Fruit fly (Drosophila melanogaster) whole organism, embryonic: ENCODE measurements around the gene Ire1.

Experiments
- CG1024 ChIP-seq: fragments of 200-800 bp; sonication (Bioruptor generic); IDR thresholded peaks from 2 replicates; pipeline ENCODE4 v1.3.6; 2022; ENCODE audit warnings: missing biosample characterization, missing genetic modification characterization
- CG10431 ChIP-seq: fragments of 200-800 bp; sonication (Bioruptor generic); optimal IDR thresholded peaks from 3 replicates; lab custom pipeline; 2018; ENCODE audit warnings: missing biosample characterization, mild to moderate bottlenecking, missing genetic modification characterization
- CG10462 ChIP-seq: fragments of 200-800 bp; sonication (Bioruptor generic); optimal IDR thresholded peaks from 2 replicates; lab custom pipeline; 2016; ENCODE audit warnings: missing biosample characterization, missing genetic modification characterization
- CG1233 ChIP-seq: fragments of 200-800 bp; sonication (Bioruptor generic); optimal IDR thresholded peaks from 4 replicates; lab custom pipeline; 2018; ENCODE audit warnings: missing biosample characterization, mild to moderate bottlenecking, missing genetic modification characterization
- CG12769 ChIP-seq: fragments of 200-800 bp; sonication (Bioruptor generic); optimal IDR thresholded peaks from 2 replicates; lab custom pipeline; 2019; ENCODE audit warnings: missing biosample characterization, mild to moderate bottlenecking, missing genetic modification characterization, moderate library complexity
- CG13624 ChIP-seq: fragments of 200-800 bp; sonication (Bioruptor generic); optimal IDR thresholded peaks from 2 replicates; lab custom pipeline; 2016; ENCODE audit warnings: missing biosample characterization, missing genetic modification characterization
- CG13775 ChIP-seq: fragments of 200-800 bp; sonication (Bioruptor generic); optimal IDR thresholded peaks from 3 replicates; lab custom pipeline; 2017; ENCODE audit warnings: missing biosample characterization, mild to moderate bottlenecking, missing genetic modification characterization
- CG14050 ChIP-seq: fragments of 200-800 bp; sonication (Bioruptor generic); IDR thresholded peaks from 3 replicates; pipeline ENCODE4 v1.3.6; 2022; ENCODE audit warnings: missing biosample characterization, missing genetic modification characterization
- CG17328 ChIP-seq: fragments of 200-800 bp; sonication (Bioruptor generic); IDR thresholded peaks from 2 replicates; pipeline ENCODE4 v1.3.6; 2022; ENCODE audit warnings: missing biosample characterization, missing genetic modification characterization
- CG2120 ChIP-seq: fragments of 200-800 bp; sonication (Bioruptor generic); optimal IDR thresholded peaks from 3 replicates; lab custom pipeline; 2016; ENCODE audit warnings: missing biosample characterization, missing genetic modification characterization
- CG2129 ChIP-seq: fragments of 200-800 bp; sonication (Bioruptor generic); IDR thresholded peaks from 2 replicates; pipeline ENCODE4 v1.3.6; 2022; ENCODE audit warnings: missing biosample characterization, missing genetic modification characterization; ENCODE audit not compliant: partially characterized antibody
- CG2199 ChIP-seq: fragments of 200-800 bp; sonication (Bioruptor generic); IDR thresholded peaks from 3 replicates; pipeline ENCODE4 v1.3.6; 2022; ENCODE audit warnings: missing biosample characterization, missing genetic modification characterization
- CG2712 ChIP-seq: fragments of 200-800 bp; optimal IDR thresholded peaks from 3 replicates; lab custom pipeline; 2019; ENCODE audit warnings: missing biosample characterization, mild to moderate bottlenecking, missing genetic modification characterization, moderate library complexity
- CG2889 ChIP-seq: fragments of 200-800 bp; sonication (Bioruptor generic); IDR thresholded peaks from 3 replicates; pipeline ENCODE4 v1.3.6; 2022; ENCODE audit warnings: missing biosample characterization, missing genetic modification characterization
- CG3281 ChIP-seq: fragments of 200-800 bp; sonication (Bioruptor generic); optimal IDR thresholded peaks from 3 replicates; lab custom pipeline; 2017; ENCODE audit warnings: missing biosample characterization, mild to moderate bottlenecking, missing genetic modification characterization
- CG33557 ChIP-seq: fragments of 200-800 bp; sonication (Bioruptor generic); optimal IDR thresholded peaks from 2 replicates; lab custom pipeline; 2019; ENCODE audit warnings: missing biosample characterization, mild to moderate bottlenecking, missing genetic modification characterization, moderate library complexity
- CG5245 ChIP-seq: fragments of 200-800 bp; sonication (Bioruptor generic); optimal IDR thresholded peaks from 3 replicates; lab custom pipeline; 2016; ENCODE audit warnings: missing biosample characterization, missing genetic modification characterization
- CG7271 ChIP-seq: fragments of 200-800 bp; sonication (Bioruptor generic); optimal IDR thresholded peaks from 2 replicates; lab custom pipeline; 2018; ENCODE audit warnings: missing biosample characterization, mild to moderate bottlenecking, missing genetic modification characterization, moderate library complexity
- CG8281 ChIP-seq: fragments of 200-800 bp; sonication (Bioruptor generic); optimal IDR thresholded peaks from 2 replicates; lab custom pipeline; 2018; ENCODE audit warnings: missing biosample characterization, mild to moderate bottlenecking, missing genetic modification characterization, moderate library complexity
- CG8478 ChIP-seq: fragments of >200 bp; optimal IDR thresholded peaks from 2 replicates; lab custom pipeline; 2018
- CHES-1-like ChIP-seq: fragments of 200-800 bp; sonication (Bioruptor generic); optimal IDR thresholded peaks from 2 replicates; lab custom pipeline; 2016; ENCODE audit warnings: missing biosample characterization, missing genetic modification characterization
- Dfd ChIP-seq, 2 experiments: fragments of >200 bp; optimal IDR thresholded peaks; 2 replicates each; lab custom pipeline; 2017; ENCODE audit warnings: missing biosample characterization in 2 of 2, missing genetic modification characterization in 2 of 2
- Doc2 ChIP-seq: fragments of 200-800 bp; sonication (Bioruptor generic); IDR thresholded peaks from 2 replicates; pipeline ENCODE4 v1.3.6; 2022; ENCODE audit warnings: missing biosample characterization, missing genetic modification characterization
- Eip74EF ChIP-seq, 2 experiments: fragments of 200-800 bp in 1 of 2; fragments of >200 bp in 1 of 2; sonication (Bioruptor generic) in 1 of 2; optimal IDR thresholded peaks; 2 replicates each; lab custom pipeline; 2017 to 2019; ENCODE audit warnings: missing biosample characterization in 2 of 2, missing genetic modification characterization in 2 of 2, mild to moderate bottlenecking in 1 of 2, moderate library complexity in 1 of 2
- Ets65A ChIP-seq: fragments of 200-800 bp; sonication (Bioruptor generic); peaks from one replicate; lab custom pipeline; 2016; ENCODE audit warnings: missing biosample characterization, missing genetic modification characterization
- Fer3 ChIP-seq: fragments of 200-800 bp; sonication (Bioruptor generic); optimal IDR thresholded peaks from 2 replicates; lab custom pipeline; 2018; ENCODE audit warnings: missing biosample characterization, mild to moderate bottlenecking, missing genetic modification characterization, moderate library complexity
- HLH4C ChIP-seq: fragments of 200-800 bp; sonication (Bioruptor generic); IDR thresholded peaks from 3 replicates; pipeline ENCODE4 v1.3.6; 2022; ENCODE audit warnings: missing biosample characterization, missing genetic modification characterization; ENCODE audit not compliant: partially characterized antibody
- Hey ChIP-seq: fragments of 200-800 bp; sonication (Bioruptor generic); optimal IDR thresholded peaks from 3 replicates; lab custom pipeline; 2018; ENCODE audit warnings: missing biosample characterization, mild to moderate bottlenecking, missing genetic modification characterization
- Mad ChIP-seq: fragments of 200-800 bp; sonication (Bioruptor generic); optimal IDR thresholded peaks from 2 replicates; lab custom pipeline; 2016; ENCODE audit warnings: missing biosample characterization, missing genetic modification characterization
- Max ChIP-seq: fragments of 200-800 bp; sonication (Bioruptor generic); optimal IDR thresholded peaks from 2 replicates; lab custom pipeline; 2016; ENCODE audit warnings: missing biosample characterization, mild to moderate bottlenecking, missing genetic modification characterization
- Meics ChIP-seq: fragments of 200-800 bp; sonication (Bioruptor generic); optimal IDR thresholded peaks from 2 replicates; lab custom pipeline; 2017; ENCODE audit warnings: missing biosample characterization, mild to moderate bottlenecking, missing genetic modification characterization
- Oaz ChIP-seq: fragments of 200-800 bp; sonication (Bioruptor generic); IDR thresholded peaks from 2 replicates; pipeline ENCODE4 v1.3.6; 2022; ENCODE audit warnings: missing biosample characterization, missing genetic modification characterization
- Stat92E ChIP-seq, 3 experiments: fragments of >200 bp in 2 of 3; fragments of 200-800 bp in 1 of 3; sonication (Bioruptor generic) in 1 of 3; optimal IDR thresholded peaks; 2 replicates each; lab custom pipeline; 2017 to 2019; ENCODE audit warnings: missing biosample characterization in 3 of 3, missing genetic modification characterization in 3 of 3, mild to moderate bottlenecking in 1 of 3, moderate library complexity in 1 of 3
- ab ChIP-seq: fragments of 200-800 bp; sonication (Bioruptor generic); optimal IDR thresholded peaks from 2 replicates; lab custom pipeline; 2016; ENCODE audit warnings: missing biosample characterization, missing genetic modification characterization
- cad ChIP-seq: fragments of >200 bp; optimal IDR thresholded peaks from 2 replicates; lab custom pipeline; 2017; ENCODE audit warnings: missing biosample characterization, missing genetic modification characterization
- cas ChIP-seq: fragments of 200-800 bp; sonication (Bioruptor generic); IDR thresholded peaks from 2 replicates; pipeline ENCODE4 v1.3.6; 2022; ENCODE audit warnings: missing biosample characterization, missing genetic modification characterization
- cato ChIP-seq: fragments of 200-800 bp; sonication (Bioruptor generic); optimal IDR thresholded peaks from 2 replicates; lab custom pipeline; 2016; ENCODE audit warnings: missing biosample characterization, missing genetic modification characterization, borderline replicate concordance
- dmrt99B ChIP-seq: fragments of 200-800 bp; sonication (Bioruptor generic); optimal IDR thresholded peaks from 2 replicates; lab custom pipeline; 2018; ENCODE audit warnings: missing biosample characterization, mild to moderate bottlenecking, missing genetic modification characterization, moderate library complexity
- emc ChIP-seq: fragments of 200-800 bp; sonication (Bioruptor generic); optimal IDR thresholded peaks from 2 replicates; lab custom pipeline; 2016; ENCODE audit warnings: missing biosample characterization, missing genetic modification characterization
- eyg ChIP-seq: fragments of 200-800 bp; sonication (Bioruptor generic); optimal IDR thresholded peaks from 3 replicates; lab custom pipeline; 2016; ENCODE audit warnings: missing biosample characterization, missing genetic modification characterization
- grn ChIP-seq: fragments of 200-800 bp; sonication (Bioruptor generic); optimal IDR thresholded peaks from 3 replicates; lab custom pipeline; 2017; ENCODE audit warnings: missing biosample characterization, missing genetic modification characterization
- gt ChIP-seq: fragments of 200-800 bp; sonication (Bioruptor generic); IDR thresholded peaks from 2 replicates; pipeline ENCODE4 v1.3.6; 2022; ENCODE audit warnings: missing biosample characterization, missing genetic modification characterization
- hkb ChIP-seq, 2 experiments: fragments of 200-800 bp in 1 of 2; fragments of >200 bp in 1 of 2; sonication (Bioruptor generic) in 1 of 2; IDR thresholded peaks in 1 of 2; optimal IDR thresholded peaks in 1 of 2; 2 replicates each; pipeline versions ENCODE4 v1.3.6 to Lab custom; 2017 to 2022; ENCODE audit warnings: missing biosample characterization in 1 of 2, missing genetic modification characterization in 1 of 2
- kni ChIP-seq: fragments of 200-800 bp; sonication (Bioruptor generic); optimal IDR thresholded peaks from 3 replicates; lab custom pipeline; 2017; ENCODE audit warnings: mild to moderate bottlenecking, missing biosample characterization, missing genetic modification reagents, missing genetic modification characterization
- mirr ChIP-seq: fragments of 200-800 bp; sonication (Bioruptor generic); optimal IDR thresholded peaks from 3 replicates; lab custom pipeline; 2018; ENCODE audit warnings: missing biosample characterization, mild to moderate bottlenecking, missing genetic modification characterization
- peb ChIP-seq: fragments of 200-800 bp; sonication (Bioruptor generic); IDR thresholded peaks from 2 replicates; pipeline ENCODE4 v1.3.6; 2022; ENCODE audit warnings: missing biosample characterization, missing genetic modification characterization
- pnt ChIP-seq: fragments of 200-800 bp; sonication (Bioruptor generic); optimal IDR thresholded peaks from 3 replicates; lab custom pipeline; 2016; ENCODE audit warnings: missing biosample characterization, missing genetic modification characterization
- sima ChIP-seq: fragments of 200-800 bp; sonication (Bioruptor generic); optimal IDR thresholded peaks from 2 replicates; lab custom pipeline; 2016; ENCODE audit warnings: missing biosample characterization, missing genetic modification characterization
- stwl ChIP-seq: fragments of 200-800 bp; sonication (Bioruptor generic); optimal IDR thresholded peaks from 3 replicates; lab custom pipeline; 2018; ENCODE audit warnings: missing biosample characterization, mild to moderate bottlenecking, missing genetic modification characterization, moderate library complexity
- zen ChIP-seq: fragments of 200-800 bp; sonication (Bioruptor generic); optimal IDR thresholded peaks from 3 replicates; lab custom pipeline; 2018; ENCODE audit warnings: missing biosample characterization, mild to moderate bottlenecking, missing genetic modification characterization, moderate library complexity

Gene Ire1

dm6 chr3R:19905932-19906439, 44.9 kb upstream of the Ire1 start (continued):
- TF ChIP-seq Mad (GFP tag; lab: Kevin White, UChicago) = peak; percentile 70
- peak; percentile 87 for TF ChIP-seq CG2199 (GFP tag; lab: Robert Waterston, UW)
- peak; percentile 41 for TF ChIP-seq zen (tag; lab: Kevin White, UChicago)
- TF ChIP-seq mirr (GFP tag; lab: Kevin White, UChicago) = peak; percentile 68
- TF ChIP-seq peb (GFP tag; lab: Robert Waterston, UW) = peak; percentile 57; the same call in 1 of the 2 replicates
- peak; percentile 94 for TF ChIP-seq CG2120 (GFP tag; lab: Kevin White, UChicago)
- peak; percentile 37 for TF ChIP-seq Hey (tag; lab: Kevin White, UChicago)
- no peak for TF ChIP-seq stwl (tag; lab: Kevin White, UChicago)
- TF ChIP-seq CG13775 (GFP tag; lab: Kevin White, UChicago) = peak; percentile 74
- TF ChIP-seq gt = no peak
- peak; percentile 27 for TF ChIP-seq eyg (GFP tag; lab: Kevin White, UChicago)
- peak; percentile 97 for TF ChIP-seq CG12769 (tag; lab: Kevin White, UChicago)
- TF ChIP-seq kni (GFP tag; lab: Kevin White, UChicago) = no peak
- TF ChIP-seq Fer3 = peak; percentile 84
- TF ChIP-seq cad (GFP tag; lab: Kevin White, UChicago) = no peak
- peak; percentile 47 for TF ChIP-seq Max (GFP tag; lab: Kevin White, UChicago)
- peak; percentile 43; the same call in 1 of the 2 replicates for TF ChIP-seq CG1024
- no peak for TF ChIP-seq CG2129 (GFP tag; lab: Robert Waterston, UW)
- peak; percentile 66 for TF ChIP-seq CHES-1-like (GFP tag; lab: Kevin White, UChicago)
- peak; percentile 40 for TF ChIP-seq cato (GFP tag; lab: Kevin White, UChicago)
- TF ChIP-seq CG10462 (GFP tag; lab: Kevin White, UChicago) = peak; percentile 75
- peak; percentile 70 for TF ChIP-seq ab (GFP tag; lab: Kevin White, UChicago)
- TF ChIP-seq Doc2 (GFP tag; lab: Robert Waterston, UW) = 0 out of 2 replicates have a peak, but pooled peaks have one; percentile 29
- peak; percentile 59 for TF ChIP-seq CG1233
- TF ChIP-seq CG17328 (GFP tag; lab: Robert Waterston, UW) = peak; percentile 76
- peak; percentile 49; the same call in 1 of the 2 replicates for TF ChIP-seq cas
- TF ChIP-seq CG8281 (tag; lab: Kevin White, UChicago) = peak; percentile 46
- TF ChIP-seq pnt (GFP tag; lab: Kevin White, UChicago) = peak; percentile 64
- no peak for TF ChIP-seq Dfd (GFP tag; optimal IDR thresholded peaks at IDR 0.05; lab: Kevin White, UChicago)
- peak; percentile 59; the same call in 1 of the 2 replicates for TF ChIP-seq Oaz (GFP tag; lab: Robert Waterston, UW)
- TF ChIP-seq CG3281 (GFP tag; lab: Kevin White, UChicago) = peak; percentile 79
- peak; percentile 75 for TF ChIP-seq CG2712
- TF ChIP-seq CG7271 = no peak
- peak; percentile 48; the same call in 2 of the 3 replicates for TF ChIP-seq CG2889
- TF ChIP-seq CG33557 (GFP tag; lab: Kevin White, UChicago) = no peak
- no peak for TF ChIP-seq hkb (optimal IDR thresholded peaks at IDR 0.05; lab: Kevin White, UChicago)
- peak; percentile 78 for TF ChIP-seq hkb (GFP tag; IDR thresholded peaks at IDR 0.05; lab: Robert Waterston, UW)
- no peak for TF ChIP-seq sima (GFP tag; lab: Kevin White, UChicago)
- TF ChIP-seq emc (GFP tag; lab: Kevin White, UChicago) = peak; percentile 4
- no peak for TF ChIP-seq CG8478 (lab: Kevin White, UChicago)
- peak; percentile 70 for TF ChIP-seq CG14050 (GFP tag; lab: Robert Waterston, UW)
- peak; percentile 85 for TF ChIP-seq CG13624 (GFP tag; lab: Kevin White, UChicago)
- TF ChIP-seq Eip74EF (GFP tag; optimal IDR thresholded peaks at IDR 0.05; lab: Kevin White, UChicago) = peak in 1 of 2 experiments; percentile 6
- no peak for TF ChIP-seq HLH4C (GFP tag; lab: Robert Waterston, UW)
- TF ChIP-seq CG10431 = no peak
- peak; percentile 75 for TF ChIP-seq dmrt99B (tag; lab: Kevin White, UChicago)
- no peak for TF ChIP-seq Stat92E (GFP tag; optimal IDR thresholded peaks at IDR 0.05; lab: Kevin White, UChicago)
- peak; percentile 55 for TF ChIP-seq CG5245
- peak; percentile 97 for TF ChIP-seq Ets65A (GFP tag; lab: Kevin White, UChicago)
- TF ChIP-seq grn (GFP tag; lab: Kevin White, UChicago) = no peak
- TF ChIP-seq Meics (GFP tag; lab: Kevin White, UChicago) = peak; percentile 87
